Fruit fly (Drosophila melanogaster) whole organism, prepupa: ENCODE data around the gene CG33511.

Experiments
- Blimp-1 ChIP-seq: fragments of 200-800 bp; sonication (Bioruptor generic); optimal IDR thresholded peaks from 3 replicates; lab custom pipeline; 2017; ENCODE audit warnings: missing biosample characterization, missing genetic modification characterization, mild to moderate bottlenecking, moderate library complexity, missing genetic modification reagents
- CG11294 ChIP-seq: fragments of 200-800 bp; sonication (Bioruptor generic); IDR thresholded peaks from 2 replicates; pipeline ENCODE4 v1.3.6; 2022; ENCODE audit warnings: missing biosample characterization, missing genetic modification characterization
- CG11762 ChIP-seq: fragments of 200-800 bp; sonication (Bioruptor generic); optimal IDR thresholded peaks from 3 replicates; lab custom pipeline; 2016; ENCODE audit warnings: missing biosample characterization, missing genetic modification characterization; ENCODE audit not compliant: insufficient read depth
- CG15336 ChIP-seq: fragments of 200-800 bp; sonication (Bioruptor generic); IDR thresholded peaks from 2 replicates; pipeline ENCODE4 v1.3.6; 2022; ENCODE audit warnings: missing biosample characterization, missing genetic modification characterization
- CG1621 ChIP-seq: fragments of 200-800 bp; sonication (Bioruptor generic); optimal IDR thresholded peaks from 3 replicates; lab custom pipeline; 2018; ENCODE audit warnings: missing biosample characterization, mild to moderate bottlenecking, missing genetic modification characterization
- CG3032 ChIP-seq: fragments of 200-800 bp; optimal IDR thresholded peaks from 2 replicates; lab custom pipeline; 2019; ENCODE audit warnings: missing biosample characterization, mild to moderate bottlenecking, missing genetic modification characterization, moderate library complexity
- CG32006 ChIP-seq: fragments of 200-800 bp; sonication (Bioruptor generic); optimal IDR thresholded peaks from 3 replicates; lab custom pipeline; 2017; ENCODE audit warnings: missing biosample characterization, mild to moderate bottlenecking, missing genetic modification characterization
- CG4318 ChIP-seq: fragments of 200-800 bp; sonication (Bioruptor generic); optimal IDR thresholded peaks from 3 replicates; lab custom pipeline; 2017; ENCODE audit warnings: missing biosample characterization, mild to moderate bottlenecking, missing genetic modification characterization
- CG6276 ChIP-seq: fragments of 200-800 bp; sonication (Bioruptor generic); optimal IDR thresholded peaks from 2 replicates; lab custom pipeline; 2017; ENCODE audit warnings: missing biosample characterization, mild to moderate bottlenecking, missing genetic modification characterization
- CG6854 ChIP-seq: fragments of 200-800 bp; sonication (Bioruptor generic); optimal IDR thresholded peaks from 2 replicates; lab custom pipeline; 2017; ENCODE audit warnings: missing biosample characterization, mild to moderate bottlenecking, missing genetic modification characterization
- CG8119 ChIP-seq: fragments of 200-800 bp; sonication (Bioruptor generic); IDR thresholded peaks from 3 replicates; pipeline ENCODE4 v1.3.6; 2022; ENCODE audit warnings: missing biosample characterization, missing genetic modification characterization
- CG8319 ChIP-seq: fragments of 200-800 bp; sonication (Bioruptor generic); optimal IDR thresholded peaks from 3 replicates; lab custom pipeline; 2016; ENCODE audit warnings: missing biosample characterization, missing genetic modification characterization
- CG8632 ChIP-seq: fragments of 200-800 bp; sonication (Bioruptor generic); optimal IDR thresholded peaks from 3 replicates; lab custom pipeline; 2016; ENCODE audit warnings: missing biosample characterization, missing genetic modification characterization
- CG9139 ChIP-seq: fragments of 200-800 bp; sonication (Bioruptor generic); optimal IDR thresholded peaks from 3 replicates; lab custom pipeline; 2017; ENCODE audit warnings: missing biosample characterization, mild to moderate bottlenecking, missing genetic modification characterization
- Eip75B ChIP-seq: fragments of 200-800 bp; sonication (Bioruptor generic); optimal IDR thresholded peaks from 3 replicates; lab custom pipeline; 2016; ENCODE audit warnings: missing biosample characterization, missing genetic modification characterization
- Eip78C ChIP-seq: fragments of 200-800 bp; sonication (Bioruptor generic); peaks from one replicate; lab custom pipeline; 2016; ENCODE audit warnings: missing biosample characterization, missing genetic modification characterization
- Ets21C ChIP-seq: fragments of 200-800 bp; sonication (Bioruptor generic); optimal IDR thresholded peaks from 3 replicates; lab custom pipeline; 2016; ENCODE audit warnings: missing biosample characterization, missing genetic modification characterization
- Gug ChIP-seq: fragments of 200-800 bp; sonication (Bioruptor generic); IDR thresholded peaks from 2 replicates; pipeline ENCODE4 v1.3.6; 2022; ENCODE audit warnings: missing biosample characterization, missing genetic modification characterization
- Hr38 ChIP-seq: sonication (Bioruptor generic); optimal IDR thresholded peaks from 2 replicates; lab custom pipeline; 2016; ENCODE audit warnings: missing biosample characterization, missing genetic modification characterization
- Hr39 ChIP-seq: fragments of 200-800 bp; sonication (Bioruptor generic); optimal IDR thresholded peaks from 2 replicates; lab custom pipeline; 2016; ENCODE audit warnings: missing biosample characterization, missing genetic modification characterization
- Hr4 ChIP-seq: fragments of 200-800 bp; sonication (Bioruptor generic); optimal IDR thresholded peaks from 3 replicates; lab custom pipeline; 2016; ENCODE audit warnings: missing biosample characterization, missing genetic modification characterization
- Met ChIP-seq: fragments of 200-800 bp; sonication (Bioruptor generic); optimal IDR thresholded peaks from 3 replicates; lab custom pipeline; 2016; ENCODE audit warnings: missing biosample characterization, missing genetic modification characterization
- Smox ChIP-seq: fragments of 200-800 bp; sonication (Bioruptor generic); optimal IDR thresholded peaks from 3 replicates; lab custom pipeline; 2016; ENCODE audit warnings: missing biosample characterization, missing genetic modification characterization
- Sox102F ChIP-seq: fragments of 200-800 bp; sonication (Bioruptor generic); optimal IDR thresholded peaks from 2 replicates; lab custom pipeline; 2016; ENCODE audit warnings: missing biosample characterization, mild to moderate bottlenecking, missing genetic modification characterization
- achi ChIP-seq: fragments of 200-800 bp; sonication (Bioruptor generic); optimal IDR thresholded peaks from 3 replicates; lab custom pipeline; 2016; ENCODE audit warnings: missing biosample characterization, missing genetic modification characterization
- cyc ChIP-seq: fragments of 200-800 bp; sonication (Bioruptor generic); optimal IDR thresholded peaks from 3 replicates; lab custom pipeline; 2016; ENCODE audit warnings: missing biosample characterization, missing genetic modification characterization
- dsx ChIP-seq: fragments of 200-800 bp; optimal IDR thresholded peaks from 3 replicates; lab custom pipeline; 2019; ENCODE audit warnings: missing biosample characterization, mild to moderate bottlenecking, missing genetic modification characterization, moderate library complexity; ENCODE audit not compliant: poor library complexity, severe bottlenecking
- eg ChIP-seq: fragments of 200-800 bp; sonication (Bioruptor generic); IDR thresholded peaks from 3 replicates; pipeline ENCODE4 v1.3.6; 2022; ENCODE audit warnings: missing biosample characterization, missing genetic modification characterization
- esn ChIP-seq: fragments of 200-800 bp; sonication (Bioruptor generic); optimal IDR thresholded peaks from 2 replicates; lab custom pipeline; 2016; ENCODE audit warnings: missing biosample characterization, mild to moderate bottlenecking, missing genetic modification characterization, moderate library complexity
- fd85E ChIP-seq: fragments of 200-800 bp; sonication (Bioruptor generic); optimal IDR thresholded peaks from 3 replicates; lab custom pipeline; 2016; ENCODE audit warnings: missing biosample characterization, missing genetic modification characterization
- fkh ChIP-seq: fragments of 200-800 bp; sonication (Bioruptor generic); optimal IDR thresholded peaks from 3 replicates; lab custom pipeline; 2017; ENCODE audit warnings: missing biosample characterization, mild to moderate bottlenecking, missing genetic modification characterization, moderate library complexity
- lz ChIP-seq: fragments of 200-800 bp; sonication (Bioruptor generic); optimal IDR thresholded peaks from 3 replicates; lab custom pipeline; 2016; ENCODE audit warnings: missing biosample characterization, missing genetic modification characterization
- net ChIP-seq: fragments of 200-800 bp; sonication (Bioruptor generic); optimal IDR thresholded peaks from 3 replicates; lab custom pipeline; 2016; ENCODE audit warnings: missing biosample characterization, missing genetic modification characterization
- svp ChIP-seq: fragments of 200-800 bp; sonication (Bioruptor generic); peaks from one replicate; lab custom pipeline; 2016; ENCODE audit warnings: missing biosample characterization, missing genetic modification characterization
- topi ChIP-seq: fragments of 200-800 bp; sonication (Bioruptor generic); optimal IDR thresholded peaks from 3 replicates; lab custom pipeline; 2016; ENCODE audit warnings: missing biosample characterization, missing genetic modification characterization

CG33511 gene

dm6 chr2L:21089075-21089474, 6.8 kb upstream of the CG33511 start, which contains the start of gene CG9259:
Gene CG9259, plus strand, starts transcription at chr2L:21089375.
- no peak for TF ChIP-seq Smox (GFP tag; lab: Kevin White, UChicago)
- TF ChIP-seq Blimp-1: no peak
- TF ChIP-seq net (GFP tag; lab: Kevin White, UChicago): no peak
- no peak for TF ChIP-seq CG8632 (GFP tag; lab: Kevin White, UChicago)
- no peak for TF ChIP-seq CG3032
- no peak for TF ChIP-seq Gug (GFP tag; lab: Robert Waterston, UW)
- TF ChIP-seq lz (GFP tag; lab: Kevin White, UChicago): no peak
- TF ChIP-seq CG8319 (GFP tag; lab: Kevin White, UChicago): no peak
- TF ChIP-seq cyc (GFP tag; lab: Kevin White, UChicago): no peak
- TF ChIP-seq Eip78C (GFP tag; lab: Kevin White, UChicago): no peak
- TF ChIP-seq, all 60 proteins: peak for 0

- TF ChIP-seq eg (GFP tag; lab: Robert Waterston, UW) (no peak), CG11762 (GFP tag; lab: Kevin White, UChicago) (no peak), esn (GFP tag; lab: Kevin White, UChicago) (no peak), CG8632 (GFP tag; lab: Kevin White, UChicago) (no peak), dsx (GFP tag; lab: Kevin White, UChicago) (no peak), Blimp-1 (no peak), topi (GFP tag; lab: Kevin White, UChicago) (no peak), Sox102F (GFP tag; lab: Kevin White, UChicago) (no peak), Eip75B (GFP tag; lab: Kevin White, UChicago) (no peak), fd85E (GFP tag; lab: Kevin White, UChicago) (no peak), CG4318 (GFP tag; lab: Kevin White, UChicago) (no peak), fkh (GFP tag; lab: Kevin White, UChicago) (no peak), svp (no peak), CG32006 (GFP tag; lab: Kevin White, UChicago) (no peak), CG3032 (no peak), CG6276 (no peak)
Observed at dm6 chr2L:21088651-21089050, 6.4 kb upstream of the CG33511 start, which contains the start of gene ppk13. Gene ppk13, minus strand, starts transcription at chr2L:21088751.

- TF ChIP-seq Blimp-1: no peak
- no peak for TF ChIP-seq achi (GFP tag; lab: Kevin White, UChicago)
- TF ChIP-seq topi (GFP tag; lab: Kevin White, UChicago): no peak
- TF ChIP-seq Ets21C (GFP tag; lab: Kevin White, UChicago): no peak
- TF ChIP-seq CG8119 (GFP tag; lab: Robert Waterston, UW): no peak
- TF ChIP-seq Sox102F (GFP tag; lab: Kevin White, UChicago): no peak
- TF ChIP-seq Hr38 (GFP tag; lab: Kevin White, UChicago): no peak
- TF ChIP-seq CG9139 (GFP tag; lab: Kevin White, UChicago): no peak
- no peak for TF ChIP-seq CG11294 (GFP tag; lab: Robert Waterston, UW)
- TF ChIP-seq net (GFP tag; lab: Kevin White, UChicago): no peak
- TF ChIP-seq CG6854 (GFP tag; lab: Kevin White, UChicago): no peak
- TF ChIP-seq Hr39: no peak
Observed at dm6 chr2L:21086406-21086805, 4.1 kb upstream of the CG33511 start, which contains the start of gene CG33509. Gene CG33509, minus strand, starts transcription at chr2L:21086506.

- TF ChIP-seq fd85E (GFP tag; lab: Kevin White, UChicago) (no peak), CG15336 (GFP tag; lab: Robert Waterston, UW) (no peak), Hr4 (GFP tag; lab: Kevin White, UChicago) (no peak), CG1621 (tag; lab: Kevin White, UChicago) (no peak), CG32006 (GFP tag; lab: Kevin White, UChicago) (no peak), Met (GFP tag; lab: Kevin White, UChicago) (no peak), CG11294 (GFP tag; lab: Robert Waterston, UW) (no peak), CG4318 (GFP tag; lab: Kevin White, UChicago) (no peak), CG8632 (GFP tag; lab: Kevin White, UChicago) (no peak)
- TF ChIP-seq, all 60 proteins: peak for 0
Observed at dm6 chr2L:21084268-21084667, 2.0 kb upstream of the CG33511 start, which contains the start of gene CG33510. Gene CG33510, minus strand, starts transcription at chr2L:21084326.
